Fruit fly (Drosophila melanogaster) whole organism, embryonic: ENCODE data around the gene Lcp65Ag2.

Source experiments
- Adf1 ChIP-seq: fragments of 200-800 bp; sonication (Bioruptor generic); IDR thresholded peaks from 2 replicates; pipeline ENCODE4 v1.3.6; 2022; ENCODE audit warnings: missing biosample characterization, missing genetic modification characterization
- Atf3 ChIP-seq: fragments of 200-800 bp; sonication (Bioruptor generic); optimal IDR thresholded peaks from 3 replicates; lab custom pipeline; 2016; ENCODE audit warnings: missing biosample characterization, missing genetic modification characterization
- C15 ChIP-seq: fragments of 200-800 bp; sonication (Bioruptor generic); IDR thresholded peaks from 3 replicates; pipeline ENCODE4 v1.3.6; 2022; ENCODE audit warnings: missing biosample characterization, missing genetic modification characterization
- CG10147 ChIP-seq: fragments of 200-800 bp; sonication (Bioruptor generic); optimal IDR thresholded peaks from 2 replicates; lab custom pipeline; 2019; ENCODE audit warnings: missing biosample characterization, mild to moderate bottlenecking, missing genetic modification characterization, moderate library complexity
- CG11093 ChIP-seq: fragments of 200-800 bp; sonication (Bioruptor generic); IDR thresholded peaks from 3 replicates; pipeline ENCODE4 v1.3.6; 2022; ENCODE audit warnings: missing biosample characterization, missing genetic modification characterization
- CG11560 ChIP-seq: fragments of 200-800 bp; sonication (Bioruptor generic); IDR thresholded peaks from 3 replicates; pipeline ENCODE4 v1.3.6; 2022; ENCODE audit warnings: missing biosample characterization, missing genetic modification characterization
- CG12071 ChIP-seq: fragments of 200-800 bp; sonication (Bioruptor generic); optimal IDR thresholded peaks from 3 replicates; lab custom pipeline; 2018; ENCODE audit warnings: missing biosample characterization, mild to moderate bottlenecking, missing genetic modification characterization
- CG12155 ChIP-seq: fragments of 200-800 bp; sonication (Bioruptor generic); optimal IDR thresholded peaks from 3 replicates; lab custom pipeline; 2016; ENCODE audit warnings: missing biosample characterization, missing genetic modification characterization
- CG14050 ChIP-seq: fragments of 200-800 bp; sonication (Bioruptor generic); IDR thresholded peaks from 3 replicates; pipeline ENCODE4 v1.3.6; 2022; ENCODE audit warnings: missing biosample characterization, missing genetic modification characterization
- CG14965 ChIP-seq: fragments of 200-800 bp; sonication (Bioruptor generic); optimal IDR thresholded peaks from 2 replicates; lab custom pipeline; 2016; ENCODE audit warnings: missing biosample characterization, missing genetic modification characterization, borderline replicate concordance
- CG15269 ChIP-seq: fragments of 200-800 bp; sonication (Bioruptor generic); optimal IDR thresholded peaks from 2 replicates; lab custom pipeline; 2018; ENCODE audit warnings: missing biosample characterization, mild to moderate bottlenecking, missing genetic modification characterization, moderate library complexity
- CG16813 ChIP-seq: fragments of 200-800 bp; sonication (Bioruptor generic); IDR thresholded peaks from 3 replicates; pipeline ENCODE4 v1.3.6; 2022; ENCODE audit warnings: missing biosample characterization, missing genetic modification characterization; ENCODE audit not compliant: partially characterized antibody
- CG16863 ChIP-seq: fragments of 200-800 bp; sonication (Bioruptor generic); optimal IDR thresholded peaks from 3 replicates; lab custom pipeline; 2016; ENCODE audit warnings: missing biosample characterization, missing genetic modification characterization
- CG1832 ChIP-seq: fragments of 200-800 bp; sonication (Bioruptor generic); optimal IDR thresholded peaks from 2 replicates; lab custom pipeline; 2017; ENCODE audit warnings: missing biosample characterization, mild to moderate bottlenecking, missing genetic modification characterization, inconsistent platforms
- CG2129 ChIP-seq: fragments of 200-800 bp; sonication (Bioruptor generic); IDR thresholded peaks from 2 replicates; pipeline ENCODE4 v1.3.6; 2022; ENCODE audit warnings: missing biosample characterization, missing genetic modification characterization; ENCODE audit not compliant: partially characterized antibody
- CG2712 ChIP-seq: fragments of 200-800 bp; optimal IDR thresholded peaks from 3 replicates; lab custom pipeline; 2019; ENCODE audit warnings: missing biosample characterization, mild to moderate bottlenecking, missing genetic modification characterization, moderate library complexity
- CG3407 ChIP-seq: fragments of 200-800 bp; sonication (Bioruptor generic); optimal IDR thresholded peaks from 2 replicates; lab custom pipeline; 2018; ENCODE audit warnings: missing biosample characterization, mild to moderate bottlenecking, missing genetic modification characterization
- CG3838 ChIP-seq: fragments of 200-800 bp; sonication (Bioruptor generic); optimal IDR thresholded peaks from 3 replicates; lab custom pipeline; 2016; ENCODE audit warnings: missing biosample characterization, missing genetic modification characterization
- CG5245 ChIP-seq: fragments of 200-800 bp; sonication (Bioruptor generic); optimal IDR thresholded peaks from 3 replicates; lab custom pipeline; 2016; ENCODE audit warnings: missing biosample characterization, missing genetic modification characterization
- CG6175 ChIP-seq: fragments of 200-800 bp; sonication (Bioruptor generic); IDR thresholded peaks from 3 replicates; pipeline ENCODE4 v1.3.6; 2022; ENCODE audit warnings: missing biosample characterization, missing genetic modification characterization
- CG7556 ChIP-seq: fragments of 200-800 bp; sonication (Bioruptor generic); optimal IDR thresholded peaks from 2 replicates; lab custom pipeline; 2017; ENCODE audit warnings: missing biosample characterization, mild to moderate bottlenecking, missing genetic modification characterization
- CG7786 ChIP-seq: fragments of 200-800 bp; sonication (Bioruptor generic); optimal IDR thresholded peaks from 2 replicates; lab custom pipeline; 2016; ENCODE audit warnings: missing biosample characterization, missing genetic modification characterization
- Camta ChIP-seq: fragments of 200-800 bp; sonication (Bioruptor generic); optimal IDR thresholded peaks from 2 replicates; lab custom pipeline; 2016; ENCODE audit warnings: missing biosample characterization, missing genetic modification characterization
- CkIIα-i1 ChIP-seq: fragments of 200-800 bp; sonication (Bioruptor generic); IDR thresholded peaks from 2 replicates; pipeline ENCODE4 v1.3.6; 2022; ENCODE audit warnings: missing biosample characterization, missing genetic modification characterization
- Dfd ChIP-seq, 2 experiments: fragments of >200 bp; optimal IDR thresholded peaks; 2 replicates each; lab custom pipeline; 2017; ENCODE audit warnings: missing biosample characterization in 2 of 2, missing genetic modification characterization in 2 of 2
- Dip3 ChIP-seq: fragments of 200-800 bp; sonication (Bioruptor generic); optimal IDR thresholded peaks from 3 replicates; lab custom pipeline; 2016; ENCODE audit warnings: missing biosample characterization, missing genetic modification characterization
- HHEX ChIP-seq: fragments of 200-800 bp; sonication (Bioruptor generic); optimal IDR thresholded peaks from 3 replicates; lab custom pipeline; 2017; ENCODE audit warnings: missing biosample characterization, mild to moderate bottlenecking, missing genetic modification characterization, missing genetic modification reagents
- Hr51 ChIP-seq, 2 experiments: fragments of 200-800 bp; sonication (Bioruptor generic); optimal IDR thresholded peaks; 2 replicates in 1 of 2; 3 replicates in 1 of 2; lab custom pipeline; 2016 to 2018; ENCODE audit warnings: missing biosample characterization in 2 of 2, missing genetic modification characterization in 2 of 2, mild to moderate bottlenecking in 1 of 2, moderate library complexity in 1 of 2
- Kr ChIP-seq: fragments of 200-800 bp; sonication (Bioruptor generic); optimal IDR thresholded peaks from 2 replicates; lab custom pipeline; 2017; ENCODE audit warnings: missing biosample characterization, mild to moderate bottlenecking, missing genetic modification characterization
- Oaz ChIP-seq: fragments of 200-800 bp; sonication (Bioruptor generic); IDR thresholded peaks from 2 replicates; pipeline ENCODE4 v1.3.6; 2022; ENCODE audit warnings: missing biosample characterization, missing genetic modification characterization
- Optix ChIP-seq: fragments of 200-800 bp; sonication (Bioruptor generic); IDR thresholded peaks from 3 replicates; pipeline ENCODE4 v1.3.6; 2022; ENCODE audit warnings: missing biosample characterization, missing genetic modification characterization
- Stat92E ChIP-seq, 3 experiments: fragments of >200 bp in 2 of 3; fragments of 200-800 bp in 1 of 3; sonication (Bioruptor generic) in 1 of 3; optimal IDR thresholded peaks; 2 replicates each; lab custom pipeline; 2017 to 2019; ENCODE audit warnings: missing biosample characterization in 3 of 3, missing genetic modification characterization in 3 of 3, mild to moderate bottlenecking in 1 of 3, moderate library complexity in 1 of 3
- Xrp1 ChIP-seq: fragments of 200-800 bp; sonication (Bioruptor generic); IDR thresholded peaks from 2 replicates; pipeline ENCODE4 v1.3.6; 2022; ENCODE audit warnings: missing biosample characterization, missing genetic modification characterization
- bcd ChIP-seq: fragments of 200-800 bp; sonication (Bioruptor generic); optimal IDR thresholded peaks from 2 replicates; lab custom pipeline; 2017; ENCODE audit warnings: missing biosample characterization, mild to moderate bottlenecking, missing genetic modification characterization
- chinmo ChIP-seq: fragments of 200-800 bp; sonication (Bioruptor generic); IDR thresholded peaks from 4 replicates; pipeline ENCODE4 v1.3.6; 2022; ENCODE audit warnings: missing biosample characterization, missing genetic modification characterization; ENCODE audit not compliant: partially characterized antibody
- croc ChIP-seq: fragments of 200-800 bp; sonication (Bioruptor generic); conservative IDR thresholded peaks from 3 replicates; pipeline ENCODE4 v1.3.6; 2022; ENCODE audit warnings: missing biosample characterization, missing genetic modification characterization
- da ChIP-seq: fragments of 200-800 bp; sonication (Bioruptor generic); optimal IDR thresholded peaks from 2 replicates; lab custom pipeline; 2016; ENCODE audit warnings: missing biosample characterization, missing genetic modification characterization
- disco-r ChIP-seq: fragments of 200-800 bp; sonication (Bioruptor generic); optimal IDR thresholded peaks from 2 replicates; lab custom pipeline; 2016; ENCODE audit warnings: missing biosample characterization, missing genetic modification characterization
- ewg ChIP-seq: fragments of 200-800 bp; sonication (Bioruptor generic); optimal IDR thresholded peaks from 3 replicates; lab custom pipeline; 2017; ENCODE audit warnings: mild to moderate bottlenecking, missing biosample characterization, missing genetic modification reagents, missing genetic modification characterization
- fd96Cb ChIP-seq: fragments of 200-800 bp; sonication (Bioruptor generic); optimal IDR thresholded peaks from 2 replicates; lab custom pipeline; 2018; ENCODE audit warnings: missing biosample characterization, mild to moderate bottlenecking, missing genetic modification characterization, moderate library complexity
- grn ChIP-seq: fragments of 200-800 bp; sonication (Bioruptor generic); optimal IDR thresholded peaks from 3 replicates; lab custom pipeline; 2017; ENCODE audit warnings: missing biosample characterization, missing genetic modification characterization
- lilli ChIP-seq: fragments of 200-800 bp; sonication (Bioruptor generic); optimal IDR thresholded peaks from 3 replicates; lab custom pipeline; 2016; ENCODE audit warnings: missing biosample characterization, missing genetic modification characterization
- nau ChIP-seq: fragments of 200-800 bp; sonication (Bioruptor generic); optimal IDR thresholded peaks from 3 replicates; lab custom pipeline; 2017; ENCODE audit warnings: missing biosample characterization, mild to moderate bottlenecking, missing genetic modification characterization, missing genetic modification reagents
- pho ChIP-seq: fragments of 200-800 bp; sonication (Bioruptor generic); optimal IDR thresholded peaks from 2 replicates; lab custom pipeline; 2016; ENCODE audit warnings: missing biosample characterization, missing genetic modification characterization
- phol ChIP-seq: fragments of 200-800 bp; sonication (Bioruptor generic); optimal IDR thresholded peaks from 3 replicates; lab custom pipeline; 2018; ENCODE audit warnings: missing biosample characterization, mild to moderate bottlenecking, missing genetic modification characterization, moderate library complexity
- run ChIP-seq: fragments of 200-800 bp; sonication (Bioruptor generic); optimal IDR thresholded peaks from 3 replicates; lab custom pipeline; 2018; ENCODE audit warnings: missing biosample characterization, mild to moderate bottlenecking, missing genetic modification characterization
- seq ChIP-seq: fragments of 200-800 bp; sonication (Bioruptor generic); IDR thresholded peaks from 2 replicates; pipeline ENCODE4 v1.3.6; 2022; ENCODE audit warnings: missing biosample characterization, missing genetic modification characterization
- sqz ChIP-seq: fragments of 200-800 bp; sonication (Bioruptor generic); optimal IDR thresholded peaks from 3 replicates; lab custom pipeline; 2018; ENCODE audit warnings: missing biosample characterization, mild to moderate bottlenecking, missing genetic modification characterization
- trem ChIP-seq: fragments of 200-800 bp; optimal IDR thresholded peaks from 3 replicates; lab custom pipeline; 2019; ENCODE audit warnings: missing biosample characterization, mild to moderate bottlenecking, missing genetic modification characterization, moderate library complexity
- vvl ChIP-seq: fragments of 200-800 bp; sonication (Bioruptor generic); IDR thresholded peaks from 2 replicates; pipeline ENCODE4 v1.3.6; 2022; ENCODE audit warnings: missing biosample characterization, missing genetic modification characterization
- zen ChIP-seq: fragments of 200-800 bp; sonication (Bioruptor generic); optimal IDR thresholded peaks from 3 replicates; lab custom pipeline; 2018; ENCODE audit warnings: missing biosample characterization, mild to moderate bottlenecking, missing genetic modification characterization, moderate library complexity

Lcp65Ag2 gene

DNA sequence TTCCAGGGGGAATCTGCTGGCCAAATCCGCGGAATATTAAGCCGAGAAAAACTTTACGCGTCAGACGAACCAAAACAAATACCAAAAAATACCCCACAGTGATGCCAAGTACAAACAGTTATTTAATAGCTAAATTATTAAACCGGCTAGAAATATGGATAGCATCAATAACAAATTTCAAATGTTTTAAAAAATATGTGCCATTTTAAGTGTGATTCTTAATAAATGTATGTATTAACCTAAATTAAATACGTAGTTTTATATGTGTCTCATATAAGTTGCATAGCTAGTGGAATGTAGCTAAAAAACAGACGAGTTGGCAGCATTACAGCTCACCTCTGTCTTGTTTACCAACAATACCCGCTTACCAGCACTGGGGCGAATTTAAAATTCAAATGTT is 48.4 kb upstream of the Lcp65Ag2 start, which contains the start of gene CG10274 (continued):
- TF ChIP-seq CG14965 (no peak), croc (peak; percentile 62; the same call in 2 of the 3 replicates), disco-r (GFP tag; lab: Kevin White, UChicago) (no peak), CG3407 (GFP tag; lab: Kevin White, UChicago) (peak; percentile 29), CG2712 (tag; lab: Kevin White, UChicago) (peak; percentile 83), Adf1 (GFP tag; lab: Robert Waterston, UW) (no peak; the same call in 1 of the 2 replicates), Hr51 (GFP tag; optimal IDR thresholded peaks at IDR 0.05; lab: Kevin White, UChicago) (peak in 1 of 2 experiments; percentile 50), pho (GFP tag; lab: Kevin White, UChicago) (peak; percentile 89), CG7786 (GFP tag; lab: Kevin White, UChicago) (peak; percentile 71), CG11093 (no peak), CG6175 (GFP tag; lab: Robert Waterston, UW) (no peak), Kr (no peak), lilli (GFP tag; lab: Kevin White, UChicago) (peak; percentile 85), grn (GFP tag; lab: Kevin White, UChicago) (no peak), CG1832 (GFP tag; lab: Kevin White, UChicago) (no peak), CG12071 (no peak), fd96Cb (peak; percentile 65), seq (no peak), phol (tag; lab: Kevin White, UChicago) (peak; percentile 86), CG12155 (GFP tag; lab: Kevin White, UChicago) (peak; percentile 90), CG14050 (peak; percentile 34; the same call in 1 of the 3 replicates), Oaz (GFP tag; lab: Robert Waterston, UW) (no peak), C15 (GFP tag; lab: Robert Waterston, UW) (no peak; the same call in 2 of the 3 replicates), Dfd (GFP tag; optimal IDR thresholded peaks at IDR 0.05; lab: Kevin White, UChicago) (no peak), run (tag; lab: Kevin White, UChicago) (no peak), da (peak; percentile 30), zen (peak; percentile 81), CG7556 (peak; percentile 57), CG16863 (GFP tag; lab: Kevin White, UChicago) (peak; percentile 64), vvl (GFP tag; lab: Robert Waterston, UW) (peak; percentile 70), Stat92E (GFP tag; optimal IDR thresholded peaks at IDR 0.05; lab: Kevin White, UChicago) (peak in 1 of 3 experiments; percentile 39), bcd (peak; percentile 78), Atf3 (GFP tag; lab: Kevin White, UChicago) (peak; percentile 59), HHEX (GFP tag; lab: Kevin White, UChicago) (no peak), chinmo (GFP tag; lab: Robert Waterston, UW) (no peak), ewg (GFP tag; lab: Kevin White, UChicago) (peak; percentile 61), CG10147 (GFP tag; lab: Kevin White, UChicago) (no peak), CG16813 (no peak), sqz (GFP tag; lab: Kevin White, UChicago) (no peak), CG15269 (tag; lab: Kevin White, UChicago) (no peak), Optix (no peak), nau (no peak), CG5245 (GFP tag; lab: Kevin White, UChicago) (peak; percentile 47), Xrp1 (peak; percentile 82), CG2129 (GFP tag; lab: Robert Waterston, UW) (no peak), Dip3 (GFP tag; lab: Kevin White, UChicago) (peak; percentile 78), CG3838 (GFP tag; lab: Kevin White, UChicago) (peak; percentile 50), CG11560 (0 out of 3 replicates have a peak, but pooled peaks have one; percentile 23), CkIIα-i1 (no peak), trem (tag; lab: Kevin White, UChicago) (peak; percentile 98), Camta (GFP tag; lab: Kevin White, UChicago) (peak; percentile 70)
